Fruit fly (Drosophila melanogaster): ENCODE data around the gene E2f1.

DNA sequence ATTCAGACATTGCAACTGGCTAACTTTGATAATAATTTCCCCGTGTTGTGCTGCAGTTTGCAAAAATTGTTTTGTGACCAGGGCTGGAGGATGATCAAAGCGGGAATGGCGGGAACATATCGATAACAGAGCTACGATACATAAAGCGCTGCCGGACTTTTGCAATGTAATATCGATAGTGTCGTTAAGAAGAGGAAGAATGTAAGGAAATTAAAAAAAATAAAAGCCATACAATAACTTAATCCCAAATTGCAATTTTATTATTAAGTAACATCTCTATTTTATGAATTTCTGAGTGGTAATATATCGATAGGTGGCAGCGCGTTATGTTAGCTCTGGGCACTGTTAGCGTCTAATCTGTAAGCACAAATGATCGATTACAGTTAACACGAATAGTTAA, 11.0 kb upstream of the E2f1 start, which contains the start of gene PolA1:
- TF ChIP-seq Jra (GFP tag; optimal IDR thresholded peaks at IDR 0.05) (peak; percentile 41), h (GFP tag; optimal IDR thresholded peaks at IDR 0.05) (no peak), HLH106 (tag; optimal IDR thresholded peaks at IDR 0.05) (no peak)

All from whole organism, wandering third instar larva.